Fruit fly (Drosophila melanogaster): ENCODE data around the gene vls.

DNA sequence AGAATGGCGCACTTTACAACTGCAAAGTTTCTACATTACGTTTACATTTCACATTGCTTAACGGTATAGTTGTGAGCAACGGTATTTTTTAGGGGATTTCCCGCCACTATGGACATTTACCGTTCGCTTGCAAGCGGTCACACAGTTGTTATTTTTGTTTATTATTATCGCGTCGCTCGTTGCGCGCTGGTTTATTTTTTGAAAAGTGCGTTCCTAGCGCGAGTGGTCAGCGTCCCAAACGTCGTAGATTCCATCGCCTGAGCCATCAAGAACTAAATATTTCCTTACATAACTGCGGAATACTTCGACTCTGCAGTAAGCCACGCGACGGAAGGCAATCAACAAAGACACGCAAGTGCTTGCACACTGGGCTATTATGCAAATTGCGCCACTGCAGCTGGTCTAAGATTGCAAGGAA, 763 bp upstream of the vls start, which contains the start of gene bwa:
- no peak for TF ChIP-seq zen2 (GFP tag; IDR thresholded peaks at IDR 0.05; ENCODE audit: partially characterized antibody)
- no peak for TF ChIP-seq usp (GFP tag; optimal IDR thresholded peaks at IDR 0.05)
- no peak for TF ChIP-seq kay (GFP tag; optimal IDR thresholded peaks at IDR 0.05)
- no peak for TF ChIP-seq NK7.1 (GFP tag; optimal IDR thresholded peaks at IDR 0.05)
- peak; percentile 31 for TF ChIP-seq CG10267 (tag; optimal IDR thresholded peaks at IDR 0.05)
- TF ChIP-seq Hey (tag; optimal IDR thresholded peaks at IDR 0.05), result no peak
- TF ChIP-seq CG17912 (GFP tag; optimal IDR thresholded peaks at IDR 0.05), result no peak
- no peak for TF ChIP-seq CG16779 (GFP tag; IDR thresholded peaks at IDR 0.05)

All from whole organism, embryonic.